Worm (Caenorhabditis elegans) whole organism, early embryonic: Measurements from ENCODE around the gene sec-15.

ENCODE experiments used
- F13C5.2 ChIP-seq: sonication (generic microtip); optimal IDR thresholded peaks from 2 replicates; lab custom pipeline; 2017; ENCODE audit warnings: mild to moderate bottlenecking, missing genetic modification characterization, inconsistent platforms, missing compliant biosample characterization
- aly-1 ChIP-seq: sonication (generic microtip); optimal IDR thresholded peaks from 2 replicates; lab custom pipeline; 2016; ENCODE audit warnings: missing genetic modification characterization, missing compliant biosample characterization
- ama-1 ChIP-seq: fragments of 150-350 bp; optimal IDR thresholded peaks from 2 replicates; lab custom pipeline; 2014
- ceh-36 ChIP-seq: sonication (generic microtip); optimal IDR thresholded peaks from 2 replicates; lab custom pipeline; 2016; ENCODE audit warnings: missing genetic modification characterization, inconsistent platforms, missing compliant biosample characterization
- ets-7 ChIP-seq: sonication (generic microtip); optimal IDR thresholded peaks from 2 replicates; lab custom pipeline; 2016; ENCODE audit warnings: missing genotype, missing genetic modification characterization, missing compliant biosample characterization
- hmbx-1 ChIP-seq: sonication (generic microtip); optimal IDR thresholded peaks from 2 replicates; lab custom pipeline; 2016; ENCODE audit warnings: mild to moderate bottlenecking, missing genetic modification characterization, missing compliant biosample characterization
- hmg-4 ChIP-seq: fragments of 200-800 bp; sonication (Bioruptor generic); optimal IDR thresholded peaks from 2 replicates; lab custom pipeline; 2018; ENCODE audit warnings: mild to moderate bottlenecking, missing genetic modification characterization, missing compliant biosample characterization
- scrt-1 ChIP-seq: fragments of 200-800 bp; sonication (Bioruptor generic); IDR thresholded peaks from 2 replicates; pipeline ENCODE4 v1.3.6; 2022; ENCODE audit warnings: missing genetic modification characterization, missing compliant biosample characterization
- sea-1 ChIP-seq: fragments of 200-800 bp; sonication (Bioruptor generic); conservative IDR thresholded peaks from 2 replicates; pipeline ENCODE4 v1.3.6; 2022; ENCODE audit warnings: missing genetic modification characterization, missing compliant biosample characterization

DNA sequence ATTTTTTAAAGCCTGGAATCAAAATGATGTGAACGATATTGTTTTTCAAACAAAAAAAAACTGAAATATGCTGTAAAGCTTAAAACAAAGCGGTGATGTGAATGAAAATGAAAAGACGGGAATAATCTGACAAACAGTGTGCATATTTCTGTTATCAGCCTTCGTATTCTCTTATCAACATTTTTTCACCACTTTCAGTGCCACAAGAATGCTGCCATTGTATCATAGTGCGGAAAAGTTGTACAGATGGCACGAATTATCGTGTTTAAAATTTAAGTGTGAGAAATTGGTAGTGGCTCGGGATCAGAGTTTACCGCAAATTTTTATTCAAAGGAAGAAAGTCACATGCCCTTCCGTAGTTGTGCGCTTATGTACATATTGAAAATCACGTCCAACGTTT lies 11.1 kb downstream of the sec-15 start, which contains the start of gene ifd-1:
- TF ChIP-seq hmg-4 (GFP tag; lab: Kevin White, UChicago) (no peak), ama-1 (lab: Kevin White, UChicago) (no peak), ets-7 (tag; lab: Kevin White, UChicago) (no peak), F13C5.2 (tag; lab: Kevin White, UChicago) (no peak), sea-1 (GFP tag; lab: Robert Waterston, UW) (no peak), ceh-36 (tag; lab: Kevin White, UChicago) (no peak), scrt-1 (no peak), aly-1 (no peak), hmbx-1 (tag; lab: Kevin White, UChicago) (no peak)
